Fruit fly (Drosophila melanogaster) whole organism, prepupa: ENCODE data around the gene Tsf2.

Source experiments
- CG6808 ChIP-seq: fragments of 200-800 bp; sonication (Bioruptor generic); optimal IDR thresholded peaks from 3 replicates; lab custom pipeline; 2017; ENCODE audit warnings: missing biosample characterization, missing genetic modification characterization, mild to moderate bottlenecking, moderate library complexity, missing genetic modification reagents
- Gug ChIP-seq: fragments of 200-800 bp; sonication (Bioruptor generic); IDR thresholded peaks from 2 replicates; pipeline ENCODE4 v1.3.6; 2022; ENCODE audit warnings: missing biosample characterization, missing genetic modification characterization
- lz ChIP-seq: fragments of 200-800 bp; sonication (Bioruptor generic); optimal IDR thresholded peaks from 3 replicates; lab custom pipeline; 2016; ENCODE audit warnings: missing biosample characterization, missing genetic modification characterization

dm6 chr3L:12505990-12506389 lies 27.5 kb downstream of the Tsf2 start:
- TF ChIP-seq Gug (GFP tag; lab: Robert Waterston, UW): no peak
- no peak for TF ChIP-seq lz (GFP tag; lab: Kevin White, UChicago)
- no peak for TF ChIP-seq CG6808 (GFP tag; lab: Kevin White, UChicago)
